Worm (Caenorhabditis elegans): ENCODE measurements around the gene Y6D1A.2.

DNA sequence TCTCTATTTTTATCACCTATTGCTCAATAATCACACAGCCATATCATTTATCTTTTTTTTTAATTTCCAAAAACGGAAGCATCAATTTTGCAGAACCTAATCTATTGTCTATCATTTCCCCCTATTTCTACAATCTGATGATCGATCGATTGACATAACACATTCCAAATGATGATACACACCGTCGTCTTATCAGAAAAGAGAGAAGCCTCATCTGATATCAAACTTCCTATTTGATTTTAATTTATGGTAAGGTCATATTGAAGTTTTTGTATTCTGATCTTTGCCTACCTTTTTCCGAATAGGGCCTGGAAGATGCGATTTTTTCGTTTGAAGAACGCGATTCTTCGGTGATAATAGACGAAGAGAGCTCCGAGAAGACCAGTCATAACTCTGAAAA, 29.8 kb upstream of the Y6D1A.2 start:
- TF ChIP-seq cog-1 (tag; optimal IDR thresholded peaks at IDR 0.05) (no peak), flt-1 (GFP tag; IDR thresholded peaks at IDR 0.05) (no peak), ref-1 (GFP tag; conservative IDR thresholded peaks at IDR 0.05) (no peak), tab-1 (GFP tag; IDR thresholded peaks at IDR 0.05) (no peak), T22C8.4 (GFP tag; IDR thresholded peaks at IDR 0.05) (no peak), klf-2 (GFP tag; conservative IDR thresholded peaks at IDR 0.05) (no peak), ztf-23 (GFP tag; IDR thresholded peaks at IDR 0.05) (no peak), ztf-29 (GFP tag; IDR thresholded peaks at IDR 0.05) (no peak), med-1 (GFP tag; optimal IDR thresholded peaks at IDR 0.05; ENCODE audit: insufficient read depth) (no peak)

Measured in whole organism, midembryonic.